Fruit fly (Drosophila melanogaster): ENCODE results near the gene CG4022.

The CG4022 gene

DNA sequence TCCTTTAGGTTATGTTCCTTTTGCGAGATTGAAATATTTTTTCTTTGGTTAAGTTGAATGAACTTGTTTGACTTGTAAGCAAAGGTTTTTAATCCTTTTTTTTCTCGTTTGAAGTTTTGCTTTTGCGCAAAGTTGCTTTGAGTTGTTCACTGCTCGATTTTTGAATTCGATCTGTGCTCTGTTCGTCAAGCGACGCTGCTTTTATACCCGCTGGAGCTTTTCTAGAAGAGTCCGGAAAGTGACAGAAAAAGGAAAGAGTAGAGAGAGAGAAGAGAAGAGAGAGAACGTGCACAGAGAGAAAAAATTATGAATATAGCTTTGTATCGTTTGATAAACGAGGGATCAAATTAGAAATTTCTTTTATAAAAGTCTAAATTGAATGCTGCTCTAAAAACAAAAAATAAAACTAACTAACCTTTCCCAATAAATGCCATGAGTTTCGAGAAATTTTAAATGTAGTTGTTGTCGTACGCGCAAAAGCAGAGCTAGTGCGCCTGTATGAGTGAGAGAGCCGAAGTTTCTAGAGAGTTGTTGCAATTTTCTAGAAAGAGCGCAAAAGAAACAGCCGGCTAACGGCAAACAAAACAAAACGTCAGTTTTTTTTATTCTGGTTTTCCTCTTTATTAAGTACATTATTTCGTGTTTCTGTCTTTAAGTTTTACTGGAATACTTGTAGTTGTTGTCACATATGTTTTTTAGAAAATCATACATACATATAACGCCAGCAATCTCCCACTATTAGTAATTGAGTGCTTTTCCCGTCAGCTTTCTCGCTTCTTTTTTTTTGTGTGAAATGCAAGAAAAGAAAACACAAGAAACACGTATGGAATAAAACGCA is 33.2 kb downstream of the CG4022 start, which contains the start of gene Hsp26 (continued):
- TF ChIP-seq Mad (GFP tag; optimal IDR thresholded peaks at IDR 0.05) (peak; percentile 61), CG1602 (GFP tag; optimal IDR thresholded peaks at IDR 0.05) (peak; percentile 80), sd (tag; optimal IDR thresholded peaks at IDR 0.05) (peak; percentile 59), sima (GFP tag; optimal IDR thresholded peaks at IDR 0.05) (peak; percentile 38), stc (GFP tag; IDR thresholded peaks at IDR 0.05) (peak; percentile 92), sisA (GFP tag; IDR thresholded peaks at IDR 0.05) (peak; percentile 74), CG1832 (GFP tag; optimal IDR thresholded peaks at IDR 0.05) (no peak), chif (GFP tag; optimal IDR thresholded peaks at IDR 0.05) (peak; percentile 81 to 82), B-H1 (GFP tag; IDR thresholded peaks at IDR 0.05) (peak; percentile 69), Aef1 (GFP tag; IDR thresholded peaks at IDR 0.05) (peak; percentile 77), CG18764 (GFP tag; optimal IDR thresholded peaks at IDR 0.05) (peak; percentile 66), Tbp (GFP tag; optimal IDR thresholded peaks at IDR 0.05) (no peak), bcd (GFP tag; optimal IDR thresholded peaks at IDR 0.05) (peak; percentile 84), ken (GFP tag; IDR thresholded peaks at IDR 0.05) (peak; percentile 85), al (GFP tag; IDR thresholded peaks at IDR 0.05) (peak; percentile 35; the same call in 1 of the 2 replicates), D (optimal IDR thresholded peaks at IDR 0.05) (no peak), D (GFP tag; optimal IDR thresholded peaks at IDR 0.05) (peak; percentile 51), CG16863 (GFP tag; optimal IDR thresholded peaks at IDR 0.05) (peak; percentile 88), CG9609 (GFP tag; optimal IDR thresholded peaks at IDR 0.05) (peak; percentile 82), Jarid2 (GFP tag; optimal IDR thresholded peaks at IDR 0.05) (peak; percentile 75), pita (GFP tag; optimal IDR thresholded peaks at IDR 0.05) (no peak), CG11560 (tag; IDR thresholded peaks at IDR 0.05) (0 out of 3 replicates have a peak, but pooled peaks have one; percentile 29), CG3838 (GFP tag; optimal IDR thresholded peaks at IDR 0.05) (peak; percentile 34), CG10654 (GFP tag; optimal IDR thresholded peaks at IDR 0.05) (peak; percentile 56), Lim3 (GFP tag; IDR thresholded peaks at IDR 0.05) (no peak), pzg (GFP tag; optimal IDR thresholded peaks at IDR 0.05) (no peak), HLH54F (GFP tag; optimal IDR thresholded peaks at IDR 0.05) (peak; percentile 82), Hr51 (GFP tag; optimal IDR thresholded peaks at IDR 0.05) (peak; percentile 48 to 89), PHDP (tag; optimal IDR thresholded peaks at IDR 0.05) (peak; percentile 90), CG33213 (GFP tag; optimal IDR thresholded peaks at IDR 0.05) (peak; percentile 72), ftz-f1 (GFP tag; optimal IDR thresholded peaks at IDR 0.05) (no peak), unc-4 (GFP tag; IDR thresholded peaks at IDR 0.05; ENCODE audit: partially characterized antibody) (0 out of 2 replicates have a peak, but pooled peaks have one; percentile 17), ems (GFP tag; optimal IDR thresholded peaks at IDR 0.05) (peak; percentile 82), cwo (GFP tag; optimal IDR thresholded peaks at IDR 0.05) (peak; percentile 75), slp2 (GFP tag; optimal IDR thresholded peaks at IDR 0.05) (peak; percentile 75), jumu (GFP tag; optimal IDR thresholded peaks at IDR 0.05) (peak; percentile 74), cad (GFP tag; optimal IDR thresholded peaks at IDR 0.05) (no peak), br (optimal IDR thresholded peaks at IDR 0.05) (no peak), CG1647 (GFP tag; optimal IDR thresholded peaks at IDR 0.05) (peak; percentile 58), CG11085 (GFP tag; IDR thresholded peaks at IDR 0.05) (0 out of 2 replicates have a peak, but pooled peaks have one; percentile 23), Sin3A (optimal IDR thresholded peaks at IDR 0.05) (no peak), Awh (GFP tag; IDR thresholded peaks at IDR 0.05) (peak; percentile 75), CG10209 (GFP tag; optimal IDR thresholded peaks at IDR 0.05) (peak; percentile 80), CG11504 (tag; optimal IDR thresholded peaks at IDR 0.05) (peak; percentile 84), pfk (GFP tag; optimal IDR thresholded peaks at IDR 0.05) (no peak), CG9437 (GFP tag; optimal IDR thresholded peaks at IDR 0.05) (peak; percentile 74), ara (GFP tag; IDR thresholded peaks at IDR 0.05) (peak; percentile 77), Fer3 (tag; optimal IDR thresholded peaks at IDR 0.05) (peak; percentile 65), CG11695 (GFP tag; IDR thresholded peaks at IDR 0.05) (peak; percentile 90), CG7839 (tag; optimal IDR thresholded peaks at IDR 0.05) (peak; percentile 86)

Measured in whole organism, embryonic.